Worm (Caenorhabditis elegans) whole organism, young adult: ENCODE data around the gene F44F4.3.
"Not testable (repeated sequence)": the region's sequence is repeated elsewhere in the genome, so short reads cannot be mapped to it uniquely, and the experiment has no call there.

Experiments used
- F10E7.11 ChIP-seq: sonication (generic microtip); optimal IDR thresholded peaks from 2 replicates; lab custom pipeline; 2017; ENCODE audit warnings: mild to moderate bottlenecking, missing genetic modification characterization, moderate library complexity, missing compliant biosample characterization
- F37B4.10 ChIP-seq: fragments of 200-800 bp; sonication (Bioruptor generic); IDR thresholded peaks from 2 replicates; pipeline ENCODE4 v1.3.6; 2022; ENCODE audit warnings: missing genetic modification characterization, missing compliant biosample characterization
- F57C9.4 ChIP-seq: sonication (generic microtip); optimal IDR thresholded peaks from 2 replicates; lab custom pipeline; 2017; ENCODE audit warnings: mild to moderate bottlenecking, missing genetic modification characterization, missing compliant biosample characterization
- Y79H2A.3 ChIP-seq: fragments of 200-800 bp; sonication (Bioruptor generic); conservative IDR thresholded peaks from 2 replicates; pipeline ENCODE4 v1.3.6; 2022; ENCODE audit warnings: missing genetic modification reagents, missing genetic modification characterization, missing compliant biosample characterization
- Y95B8A.8 ChIP-seq: fragments of 200-800 bp; sonication (Bioruptor generic); IDR thresholded peaks from 2 replicates; pipeline ENCODE4 v1.3.6; 2022; ENCODE audit warnings: missing genetic modification reagents, missing genetic modification characterization, missing compliant biosample characterization
- akir-1 ChIP-seq: fragments of 200-800 bp; sonication (Bioruptor generic); optimal IDR thresholded peaks from 2 replicates; lab custom pipeline; 2018; ENCODE audit warnings: mild to moderate bottlenecking, missing genetic modification characterization, moderate library complexity, missing compliant biosample characterization
- ama-1 ChIP-seq, 3 experiments: fragments of 150-350 bp in 1 of 3; sonication (generic microtip) in 2 of 3; optimal IDR thresholded peaks; 2 replicates each; lab custom pipeline; 2014 to 2018; ENCODE audit warnings: missing biosample characterization in 2 of 3, missing genetic modification characterization in 2 of 3, missing genetic modification reagents in 2 of 3
- aptf-2 ChIP-seq: fragments of 200-800 bp; sonication (Bioruptor generic); conservative IDR thresholded peaks from 2 replicates; pipeline ENCODE4 v1.3.6; 2022; ENCODE audit warnings: missing genetic modification reagents, missing genetic modification characterization, missing compliant biosample characterization
- athp-1 ChIP-seq: sonication (generic microtip); optimal IDR thresholded peaks from 2 replicates; lab custom pipeline; 2017; ENCODE audit warnings: mild to moderate bottlenecking, missing genetic modification characterization, missing compliant biosample characterization
- attf-6 ChIP-seq: fragments of 200-800 bp; sonication (Bioruptor generic); IDR thresholded peaks from 2 replicates; pipeline ENCODE4 v1.3.6; 2022; ENCODE audit warnings: missing genetic modification reagents, missing genetic modification characterization, missing compliant biosample characterization
- bed-1 ChIP-seq: fragments of 200-800 bp; sonication (Bioruptor generic); IDR thresholded peaks from 2 replicates; pipeline ENCODE4 v1.3.6; 2022; ENCODE audit warnings: missing genetic modification reagents, missing genetic modification characterization, missing compliant biosample characterization
- cebp-2 ChIP-seq: fragments of 200-800 bp; sonication (Bioruptor generic); IDR thresholded peaks from 2 replicates; pipeline ENCODE4 v1.3.6; 2022; ENCODE audit warnings: missing genetic modification characterization, missing compliant biosample characterization
- ceh-58 ChIP-seq: fragments of 200-800 bp; sonication (Bioruptor generic); IDR thresholded peaks from 2 replicates; pipeline ENCODE4 v1.3.6; 2022; ENCODE audit warnings: missing genetic modification characterization, missing compliant biosample characterization
- ceh-91 ChIP-seq: fragments of 200-800 bp; sonication (Bioruptor generic); IDR thresholded peaks from 2 replicates; pipeline ENCODE4 v1.3.6; 2022; ENCODE audit warnings: missing genetic modification reagents, missing genetic modification characterization, missing compliant biosample characterization
- dpl-1 ChIP-seq: fragments of 150-350 bp; optimal IDR thresholded peaks from 2 replicates; lab custom pipeline; 2014; ENCODE audit warnings: missing biosample characterization, missing genetic modification reagents, missing genetic modification characterization
- efl-1 ChIP-seq: fragments of 150-350 bp; optimal IDR thresholded peaks from 2 replicates; lab custom pipeline; 2014; ENCODE audit warnings: missing biosample characterization, missing genetic modification reagents, missing genetic modification characterization
- hrde-1 ChIP-seq: sonication (generic microtip); optimal IDR thresholded peaks from 2 replicates; lab custom pipeline; 2016; ENCODE audit warnings: missing genetic modification characterization, mild to moderate bottlenecking, missing compliant biosample characterization, moderate library complexity, missing genotype, missing genetic modification reagents, borderline replicate concordance
- hsf-1 ChIP-seq: fragments of 200-800 bp; sonication (Bioruptor generic); IDR thresholded peaks from 2 replicates; pipeline ENCODE4 v1.3.6; 2022; ENCODE audit warnings: missing genetic modification reagents, missing genetic modification characterization, missing compliant biosample characterization
- lin-35 ChIP-seq, 3 experiments: fragments of 150-350 bp in 2 of 3; sonication (generic microtip) in 1 of 3; optimal IDR thresholded peaks; 2 replicates each; lab custom pipeline; 2014 to 2018; ENCODE audit warnings: missing biosample characterization in 3 of 3, missing genetic modification characterization in 3 of 3, missing genetic modification reagents in 3 of 3
- lir-1 ChIP-seq: fragments of 200-800 bp; sonication (Bioruptor generic); conservative IDR thresholded peaks from 2 replicates; pipeline ENCODE4 v1.3.6; 2022; ENCODE audit warnings: missing genetic modification reagents, missing genetic modification characterization, missing compliant biosample characterization
- lsy-27 ChIP-seq: sonication (generic microtip); optimal IDR thresholded peaks from 2 replicates; lab custom pipeline; 2017; ENCODE audit warnings: missing genetic modification characterization, mild to moderate bottlenecking, missing compliant biosample characterization, antibody characterized with exemption, missing genotype, borderline replicate concordance; ENCODE audit not compliant: insufficient read depth
- madf-8 ChIP-seq: fragments of 200-800 bp; sonication (Bioruptor generic); conservative IDR thresholded peaks from 2 replicates; pipeline ENCODE4 v1.3.6; 2022; ENCODE audit warnings: missing genetic modification reagents, missing genetic modification characterization, missing compliant biosample characterization
- mxl-1 ChIP-seq: sonication (generic microtip); optimal IDR thresholded peaks from 2 replicates; lab custom pipeline; 2016; ENCODE audit warnings: missing genetic modification characterization, missing compliant biosample characterization
- nfya-2 ChIP-seq: fragments of 200-800 bp; sonication (Bioruptor generic); IDR thresholded peaks from 2 replicates; pipeline ENCODE4 v1.3.6; 2022; ENCODE audit warnings: missing genetic modification reagents, missing genetic modification characterization, missing compliant biosample characterization
- nfyb-1 ChIP-seq: fragments of 200-800 bp; sonication (Bioruptor generic); IDR thresholded peaks from 2 replicates; pipeline ENCODE4 v1.3.6; 2022; ENCODE audit warnings: missing genetic modification reagents, missing genetic modification characterization, missing compliant biosample characterization
- nhr-120 ChIP-seq: fragments of 200-800 bp; sonication (Bioruptor generic); IDR thresholded peaks from 2 replicates; pipeline ENCODE4 v1.3.6; 2022; ENCODE audit warnings: missing genetic modification characterization, missing compliant biosample characterization
- rpc-1 ChIP-seq, 2 experiments: fragments of 150-350 bp in 1 of 2; sonication (generic microtip) in 1 of 2; optimal IDR thresholded peaks; 2 replicates each; lab custom pipeline; 2014 to 2018; ENCODE audit warnings: missing biosample characterization in 1 of 2, missing genetic modification characterization in 1 of 2, missing genetic modification reagents in 1 of 2, missing genotype in 1 of 2
- sea-2 ChIP-seq: fragments of 200-800 bp; sonication (Bioruptor generic); IDR thresholded peaks from 2 replicates; pipeline ENCODE4 v1.3.6; 2022; ENCODE audit warnings: missing genetic modification characterization, missing compliant biosample characterization
- snpc-1.1 ChIP-seq: sonication (generic microtip); optimal IDR thresholded peaks from 2 replicates; lab custom pipeline; 2017; ENCODE audit warnings: missing genetic modification characterization, mild to moderate bottlenecking, missing compliant biosample characterization, antibody characterized with exemption, moderate library complexity, missing genotype, missing genetic modification reagents; ENCODE audit not compliant: insufficient read depth
- snpc-4 ChIP-seq, 5 experiments: fragments of 150-350 bp in 1 of 5; sonication (generic microtip) in 4 of 5; optimal IDR thresholded peaks; 2 replicates each; lab custom pipeline; 2014 to 2018; ENCODE audit warnings: missing genetic modification characterization in 5 of 5, missing biosample characterization in 3 of 5, antibody characterized with exemption in 2 of 5, mild to moderate bottlenecking in 2 of 5, missing compliant biosample characterization in 2 of 5, missing genotype in 2 of 5, moderate library complexity in 2 of 5, missing genetic modification reagents in 1 of 5
- sptf-2 ChIP-seq: fragments of 200-800 bp; sonication (Bioruptor generic); optimal IDR thresholded peaks from 2 replicates; lab custom pipeline; 2018; ENCODE audit warnings: mild to moderate bottlenecking, missing genetic modification characterization, missing compliant biosample characterization
- tbp1 ChIP-seq: fragments of 200-800 bp; sonication (Bioruptor generic); optimal IDR thresholded peaks from 2 replicates; lab custom pipeline; 2018; ENCODE audit warnings: mild to moderate bottlenecking, missing genetic modification characterization, missing compliant biosample characterization
- tbx-9 ChIP-seq: sonication (generic microtip); optimal IDR thresholded peaks from 2 replicates; lab custom pipeline; 2016; ENCODE audit warnings: borderline replicate concordance, missing genetic modification characterization, inconsistent platforms, missing compliant biosample characterization
- xnd-1 ChIP-seq: sonication (generic microtip); optimal IDR thresholded peaks from 2 replicates; lab custom pipeline; 2016; ENCODE audit warnings: missing genotype, missing genetic modification reagents, missing genetic modification characterization, missing compliant biosample characterization
- ztf-18 ChIP-seq: sonication (generic microtip); optimal IDR thresholded peaks from 2 replicates; lab custom pipeline; 2016; ENCODE audit warnings: missing genotype, mild to moderate bottlenecking, missing genetic modification characterization, missing compliant biosample characterization

The F44F4.3 gene

ce11 chrII:10914366-10914765 is 28.6 kb upstream of the F44F4.3 start, which contains the start of gene F44F4.15:
TSS of gene F44F4.15 (plus strand) at chrII:10914666.
- no peak for TF ChIP-seq attf-6 (GFP tag; lab: Robert Waterston, UW)
- TF ChIP-seq madf-8 (GFP tag; lab: Robert Waterston, UW): no peak
- TF ChIP-seq nhr-120 (GFP tag; lab: Robert Waterston, UW): no peak
- no peak for TF ChIP-seq athp-1 (tag; lab: Kevin White, UChicago)
- TF ChIP-seq tbx-9 (tag; lab: Kevin White, UChicago): no peak
- no peak for TF ChIP-seq nfya-2
- no peak for TF ChIP-seq hsf-1 (GFP tag; lab: Robert Waterston, UW)
- no peak for TF ChIP-seq snpc-1.1 (tag; lab: Kevin White, UChicago)
- no peak for TF ChIP-seq Y95B8A.8 (GFP tag; lab: Robert Waterston, UW)
- TF ChIP-seq bed-1: no peak
- no peak for TF ChIP-seq mxl-1
- TF ChIP-seq snpc-4 (GFP tag; optimal IDR thresholded peaks at IDR 0.05; lab: Kevin White, UChicago): no peak
- no peak for TF ChIP-seq snpc-4 (tag; optimal IDR thresholded peaks at IDR 0.05; lab: Kevin White, UChicago)
- no peak for TF ChIP-seq akir-1 (GFP tag; lab: Kevin White, UChicago)
- no peak for TF ChIP-seq F57C9.4 (tag; lab: Kevin White, UChicago)
- TF ChIP-seq rpc-1 (optimal IDR thresholded peaks at IDR 0.05; lab: Kevin White, UChicago): no peak
- no peak for TF ChIP-seq rpc-1 (tag; optimal IDR thresholded peaks at IDR 0.05; lab: Kevin White, UChicago)
- no peak for TF ChIP-seq hrde-1
- no peak for TF ChIP-seq ztf-18 (tag; lab: Kevin White, UChicago)
- TF ChIP-seq sptf-2 (GFP tag; lab: Kevin White, UChicago): no peak
- no peak for TF ChIP-seq aptf-2 (GFP tag; lab: Robert Waterston, UW)
- TF ChIP-seq tbp1: no peak

DNA sequence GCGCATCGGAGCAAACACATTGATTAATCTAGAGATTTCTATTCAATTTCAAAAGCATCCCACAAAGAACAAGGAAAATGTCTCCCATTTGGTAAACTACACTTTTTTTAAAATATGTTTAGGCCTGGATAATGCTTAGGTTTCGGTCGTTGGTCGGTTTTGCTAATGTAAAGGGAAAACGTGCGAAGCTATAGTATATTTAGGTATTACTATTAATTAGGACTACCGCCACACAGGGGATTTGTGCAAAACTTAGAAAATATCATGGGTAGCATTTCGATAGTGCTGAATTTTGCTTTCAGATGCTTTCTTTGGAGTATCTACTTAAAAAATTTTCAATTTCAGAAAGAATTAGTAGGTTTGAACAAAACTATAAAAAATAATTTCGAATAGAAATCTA is 27.3 kb upstream of the F44F4.3 start:
- TF ChIP-seq ceh-91 (GFP tag; lab: Robert Waterston, UW): no peak
- no peak for TF ChIP-seq rpc-1 (optimal IDR thresholded peaks at IDR 0.05; lab: Kevin White, UChicago)
- TF ChIP-seq rpc-1 (tag; optimal IDR thresholded peaks at IDR 0.05; lab: Kevin White, UChicago): no peak
- TF ChIP-seq lin-35 (GFP tag; optimal IDR thresholded peaks at IDR 0.05; lab: Kevin White, UChicago): no peak
- no peak for TF ChIP-seq nfyb-1 (GFP tag; lab: Robert Waterston, UW)
- TF ChIP-seq efl-1: no peak
- no peak for TF ChIP-seq ama-1 (optimal IDR thresholded peaks at IDR 0.05; lab: Kevin White, UChicago)
- TF ChIP-seq ama-1 (GFP tag; optimal IDR thresholded peaks at IDR 0.05; lab: Kevin White, UChicago): no peak
- no peak for TF ChIP-seq nhr-120 (GFP tag; lab: Robert Waterston, UW)
- TF ChIP-seq, all 124 proteins: peak for 0

DNA sequence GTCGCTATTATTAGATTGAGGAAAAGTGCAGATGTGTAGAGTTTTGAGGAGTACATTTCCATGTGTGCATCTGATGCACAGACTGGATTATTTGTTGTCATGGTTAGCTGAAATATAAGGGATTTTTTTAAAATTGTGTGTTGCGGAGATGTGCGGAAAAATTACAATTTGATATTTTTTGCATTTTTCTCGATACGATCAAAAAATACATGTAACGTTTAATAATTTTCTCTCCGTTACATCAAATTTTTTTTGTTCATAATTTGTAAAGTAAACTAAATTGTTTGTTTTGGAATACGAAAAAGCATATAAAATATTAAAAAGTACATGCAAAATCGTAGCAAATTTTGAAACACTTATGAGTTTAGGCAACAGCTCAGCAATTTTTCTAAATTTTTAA is 24.5 kb upstream of the F44F4.3 start, which contains the start of gene sra-11:
Gene sra-11 (minus strand): TSS at position 101 of the 400 bp plus-strand sequence.
- no peak for TF ChIP-seq Y79H2A.3
- TF ChIP-seq cebp-2 (GFP tag; lab: Robert Waterston, UW): no peak
- TF ChIP-seq dpl-1: no peak
- no peak for TF ChIP-seq xnd-1 (tag; lab: Kevin White, UChicago)
- TF ChIP-seq ceh-58 (GFP tag; lab: Robert Waterston, UW): no peak
- no peak for TF ChIP-seq lir-1 (GFP tag; lab: Robert Waterston, UW)
- no peak for TF ChIP-seq lsy-27 (tag; lab: Kevin White, UChicago)
- TF ChIP-seq sea-2 (GFP tag; lab: Robert Waterston, UW): no peak

ce11 chrII:10904379-10904778 is 18.7 kb upstream of the F44F4.3 start, which contains the start of gene sra-12:
TSS of gene sra-12 (minus strand) at chrII:10904479.
- not testable (repeated sequence) for TF ChIP-seq F37B4.10; F10E7.11 (tag; lab: Kevin White, UChicago); hsf-1 (GFP tag; lab: Robert Waterston, UW)
